Fruit fly (Drosophila melanogaster) whole organism, embryonic: ENCODE data around the gene srp.

Experiments
- Bdp1 ChIP-seq: fragments of 200-800 bp; sonication (Bioruptor generic); optimal IDR thresholded peaks from 3 replicates; lab custom pipeline; 2016; ENCODE audit warnings: missing biosample characterization, missing genetic modification characterization
- CG10979 ChIP-seq: fragments of 200-800 bp; sonication (Bioruptor generic); optimal IDR thresholded peaks from 2 replicates; lab custom pipeline; 2018; ENCODE audit warnings: missing biosample characterization, mild to moderate bottlenecking, missing genetic modification characterization, moderate library complexity
- CG11504 ChIP-seq: fragments of 200-800 bp; sonication (Bioruptor generic); optimal IDR thresholded peaks from 3 replicates; lab custom pipeline; 2019; ENCODE audit warnings: missing biosample characterization, mild to moderate bottlenecking, missing genetic modification characterization, moderate library complexity
- CG11723 ChIP-seq: fragments of 200-800 bp; sonication (Bioruptor generic); optimal IDR thresholded peaks from 2 replicates; lab custom pipeline; 2017; ENCODE audit warnings: missing biosample characterization, mild to moderate bottlenecking, missing genetic modification characterization
- CG12391 ChIP-seq: fragments of 200-800 bp; sonication (Bioruptor generic); optimal IDR thresholded peaks from 3 replicates; lab custom pipeline; 2018; ENCODE audit warnings: missing biosample characterization, mild to moderate bottlenecking, missing genetic modification characterization, moderate library complexity
- CG13296 ChIP-seq: fragments of 200-800 bp; sonication (Bioruptor generic); optimal IDR thresholded peaks from 3 replicates; lab custom pipeline; 2018; ENCODE audit warnings: missing biosample characterization, mild to moderate bottlenecking, missing genetic modification characterization
- CG14441 ChIP-seq: fragments of 200-800 bp; sonication (Bioruptor generic); IDR thresholded peaks from 2 replicates; pipeline ENCODE4 v1.3.6; 2022; ENCODE audit warnings: missing biosample characterization, missing genetic modification characterization
- CG15479 ChIP-seq: fragments of 200-800 bp; sonication (Bioruptor generic); optimal IDR thresholded peaks from 3 replicates; lab custom pipeline; 2019; ENCODE audit warnings: missing biosample characterization, mild to moderate bottlenecking, missing genetic modification characterization, moderate library complexity
- CG1647 ChIP-seq: fragments of 200-800 bp; sonication (Bioruptor generic); optimal IDR thresholded peaks from 3 replicates; lab custom pipeline; 2016; ENCODE audit warnings: missing biosample characterization, missing genetic modification characterization
- CG17361 ChIP-seq: fragments of 200-800 bp; sonication (Bioruptor generic); IDR thresholded peaks from 3 replicates; pipeline ENCODE4 v1.3.6; 2022; ENCODE audit warnings: missing biosample characterization, missing genetic modification characterization
- CG17612 ChIP-seq: fragments of 200-800 bp; sonication (Bioruptor generic); IDR thresholded peaks from 2 replicates; pipeline ENCODE4 v1.3.6; 2022; ENCODE audit warnings: missing biosample characterization, missing genetic modification characterization
- CG18476 ChIP-seq: fragments of 200-800 bp; sonication (Bioruptor generic); optimal IDR thresholded peaks from 2 replicates; lab custom pipeline; 2016; ENCODE audit warnings: missing biosample characterization, mild to moderate bottlenecking, missing genetic modification characterization
- CG30431 ChIP-seq: fragments of 200-800 bp; sonication (Bioruptor generic); optimal IDR thresholded peaks from 2 replicates; lab custom pipeline; 2017; ENCODE audit warnings: missing biosample characterization, missing genetic modification characterization
- CG31224 ChIP-seq: fragments of 200-800 bp; sonication (Bioruptor generic); IDR thresholded peaks from 2 replicates; pipeline ENCODE4 v1.3.6; 2022; ENCODE audit warnings: missing biosample characterization, missing genetic modification characterization
- CG43689 ChIP-seq: fragments of 200-800 bp; sonication (Bioruptor generic); IDR thresholded peaks from 2 replicates; pipeline ENCODE4 v1.3.6; 2022; ENCODE audit warnings: missing biosample characterization, missing genetic modification characterization
- CG4820 ChIP-seq: fragments of 200-800 bp; sonication (Bioruptor generic); optimal IDR thresholded peaks from 3 replicates; lab custom pipeline; 2016; ENCODE audit warnings: missing biosample characterization, missing genetic modification characterization
- CG5953 ChIP-seq: fragments of 200-800 bp; sonication (Bioruptor generic); IDR thresholded peaks from 2 replicates; pipeline ENCODE4 v1.3.6; 2022; ENCODE audit warnings: missing biosample characterization, missing genetic modification characterization
- CG7745 ChIP-seq: fragments of 200-800 bp; sonication (Bioruptor generic); optimal IDR thresholded peaks from 2 replicates; lab custom pipeline; 2018; ENCODE audit warnings: missing biosample characterization, mild to moderate bottlenecking, missing genetic modification characterization, moderate library complexity
- CG7839 ChIP-seq: fragments of 200-800 bp; sonication (Bioruptor generic); optimal IDR thresholded peaks from 3 replicates; lab custom pipeline; 2018; ENCODE audit warnings: missing biosample characterization, mild to moderate bottlenecking, missing genetic modification characterization, moderate library complexity
- CG8388 ChIP-seq: fragments of 200-800 bp; sonication (Bioruptor generic); optimal IDR thresholded peaks from 2 replicates; lab custom pipeline; 2019; ENCODE audit warnings: missing biosample characterization, mild to moderate bottlenecking, missing genetic modification characterization, moderate library complexity
- Chrac-16 ChIP-seq: fragments of 200-800 bp; sonication (Bioruptor generic); optimal IDR thresholded peaks from 3 replicates; lab custom pipeline; 2016; ENCODE audit warnings: missing biosample characterization, missing genetic modification characterization
- D19B ChIP-seq: fragments of 200-800 bp; sonication (Bioruptor generic); optimal IDR thresholded peaks from 2 replicates; lab custom pipeline; 2017; ENCODE audit warnings: missing biosample characterization, mild to moderate bottlenecking, missing genetic modification characterization
- Dbx ChIP-seq: fragments of 200-800 bp; sonication (Bioruptor generic); IDR thresholded peaks from 3 replicates; pipeline ENCODE4 v1.3.6; 2022; ENCODE audit warnings: missing biosample characterization, missing genetic modification characterization
- Dfd ChIP-seq, 2 experiments: fragments of >200 bp; optimal IDR thresholded peaks; 2 replicates each; lab custom pipeline; 2017; ENCODE audit warnings: missing biosample characterization in 2 of 2, missing genetic modification characterization in 2 of 2
- Dip2 ChIP-seq: fragments of 200-800 bp; sonication (Bioruptor generic); IDR thresholded peaks from 2 replicates; pipeline ENCODE4 v1.3.6; 2022; ENCODE audit warnings: missing biosample characterization, missing genetic modification characterization
- Dp ChIP-seq: fragments of 200-800 bp; sonication (Bioruptor generic); optimal IDR thresholded peaks from 2 replicates; lab custom pipeline; 2018; ENCODE audit warnings: missing biosample characterization, mild to moderate bottlenecking, missing genetic modification characterization, moderate library complexity
- Ets65A ChIP-seq: fragments of 200-800 bp; sonication (Bioruptor generic); peaks from one replicate; lab custom pipeline; 2016; ENCODE audit warnings: missing biosample characterization, missing genetic modification characterization
- GATAe ChIP-seq: fragments of 200-800 bp; sonication (Bioruptor generic); conservative IDR thresholded peaks from 2 replicates; pipeline ENCODE4 v1.3.6; 2022; ENCODE audit warnings: missing biosample characterization, missing genetic modification characterization
- Hey ChIP-seq: fragments of 200-800 bp; sonication (Bioruptor generic); optimal IDR thresholded peaks from 3 replicates; lab custom pipeline; 2018; ENCODE audit warnings: missing biosample characterization, mild to moderate bottlenecking, missing genetic modification characterization
- HmgD ChIP-seq: fragments of 200-800 bp; sonication (Bioruptor generic); optimal IDR thresholded peaks from 3 replicates; lab custom pipeline; 2016; ENCODE audit warnings: missing biosample characterization, missing genetic modification characterization
- Hr51 ChIP-seq, 2 experiments: fragments of 200-800 bp; sonication (Bioruptor generic); optimal IDR thresholded peaks; 2 replicates in 1 of 2; 3 replicates in 1 of 2; lab custom pipeline; 2016 to 2018; ENCODE audit warnings: missing biosample characterization in 2 of 2, missing genetic modification characterization in 2 of 2, mild to moderate bottlenecking in 1 of 2, moderate library complexity in 1 of 2
- Med ChIP-seq: fragments of 200-800 bp; sonication (Bioruptor generic); peaks from one replicate; lab custom pipeline; 2016; ENCODE audit warnings: missing biosample characterization, missing genetic modification characterization, mild to moderate bottlenecking, inconsistent platforms, moderate library complexity
- Ravus ChIP-seq: fragments of 200-800 bp; sonication (Bioruptor generic); IDR thresholded peaks from 2 replicates; pipeline ENCODE4 v1.3.6; 2022; ENCODE audit warnings: missing biosample characterization, missing genetic modification characterization
- Rx ChIP-seq: fragments of 200-800 bp; sonication (Bioruptor generic); IDR thresholded peaks from 2 replicates; pipeline ENCODE4 v1.3.6; 2022; ENCODE audit warnings: missing biosample characterization, missing genetic modification characterization
- Sox102F ChIP-seq: fragments of 200-800 bp; sonication (Bioruptor generic); optimal IDR thresholded peaks from 2 replicates; lab custom pipeline; 2018; ENCODE audit warnings: missing biosample characterization, mild to moderate bottlenecking, missing genetic modification characterization, moderate library complexity
- amos ChIP-seq: fragments of 200-800 bp; sonication (Bioruptor generic); IDR thresholded peaks from 2 replicates; pipeline ENCODE4 v1.3.6; 2022; ENCODE audit warnings: missing biosample characterization, missing genetic modification characterization; ENCODE audit not compliant: partially characterized antibody
- ash1 ChIP-seq: fragments of 200-800 bp; sonication (Bioruptor generic); optimal IDR thresholded peaks from 2 replicates; lab custom pipeline; 2018; ENCODE audit warnings: missing biosample characterization, mild to moderate bottlenecking, missing genetic modification characterization
- az2 ChIP-seq: fragments of 200-800 bp; sonication (Bioruptor generic); optimal IDR thresholded peaks from 3 replicates; lab custom pipeline; 2016; ENCODE audit warnings: missing biosample characterization, missing genetic modification characterization
- croc ChIP-seq: fragments of 200-800 bp; sonication (Bioruptor generic); conservative IDR thresholded peaks from 3 replicates; pipeline ENCODE4 v1.3.6; 2022; ENCODE audit warnings: missing biosample characterization, missing genetic modification characterization
- en ChIP-seq: fragments of 200-800 bp; sonication (Bioruptor generic); optimal IDR thresholded peaks from 2 replicates; lab custom pipeline; 2016; ENCODE audit warnings: missing biosample characterization, missing genetic modification characterization
- eyg ChIP-seq: fragments of 200-800 bp; sonication (Bioruptor generic); optimal IDR thresholded peaks from 3 replicates; lab custom pipeline; 2016; ENCODE audit warnings: missing biosample characterization, missing genetic modification characterization
- ftz-f1 ChIP-seq: fragments of 200-800 bp; sonication (Bioruptor generic); optimal IDR thresholded peaks from 2 replicates; lab custom pipeline; 2016; ENCODE audit warnings: missing biosample characterization, missing genetic modification characterization
- gce ChIP-seq: fragments of 200-800 bp; sonication (Bioruptor generic); IDR thresholded peaks from 3 replicates; pipeline ENCODE4 v1.3.6; 2022; ENCODE audit warnings: missing biosample characterization, missing genetic modification characterization
- gem ChIP-seq: fragments of 200-800 bp; sonication (Bioruptor generic); optimal IDR thresholded peaks from 2 replicates; lab custom pipeline; 2019; ENCODE audit warnings: missing biosample characterization, mild to moderate bottlenecking, missing genetic modification characterization, moderate library complexity
- ken ChIP-seq: fragments of 200-800 bp; sonication (Bioruptor generic); IDR thresholded peaks from 3 replicates; pipeline ENCODE4 v1.3.6; 2022; ENCODE audit warnings: missing biosample characterization, missing genetic modification characterization
- odd ChIP-seq: fragments of 200-800 bp; sonication (Bioruptor generic); optimal IDR thresholded peaks from 2 replicates; lab custom pipeline; 2017; ENCODE audit warnings: missing biosample characterization, mild to moderate bottlenecking, missing genetic modification characterization
- sens-2 ChIP-seq: fragments of 200-800 bp; sonication (Bioruptor generic); IDR thresholded peaks from 2 replicates; pipeline ENCODE4 v1.3.6; 2022; ENCODE audit warnings: missing biosample characterization, missing genetic modification characterization
- sim ChIP-seq: fragments of 200-800 bp; sonication (Bioruptor generic); IDR thresholded peaks from 2 replicates; pipeline ENCODE4 v1.3.6; 2022; ENCODE audit warnings: missing biosample characterization, missing genetic modification characterization
- tin ChIP-seq: fragments of 200-800 bp; sonication (Bioruptor generic); optimal IDR thresholded peaks from 3 replicates; lab custom pipeline; 2016; ENCODE audit warnings: missing biosample characterization, missing genetic modification characterization
- tll ChIP-seq, 2 experiments: fragments of 200-800 bp in 1 of 2; fragments of >200 bp in 1 of 2; sonication (Bioruptor generic) in 1 of 2; optimal IDR thresholded peaks; 2 replicates each; lab custom pipeline; 2017 to 2019; ENCODE audit warnings: missing biosample characterization in 2 of 2, missing genetic modification characterization in 2 of 2, mild to moderate bottlenecking in 1 of 2, moderate library complexity in 1 of 2
- tx ChIP-seq: fragments of 200-800 bp; sonication (Bioruptor generic); optimal IDR thresholded peaks from 2 replicates; lab custom pipeline; 2016; ENCODE audit warnings: missing biosample characterization, missing genetic modification characterization

srp gene

DNA sequence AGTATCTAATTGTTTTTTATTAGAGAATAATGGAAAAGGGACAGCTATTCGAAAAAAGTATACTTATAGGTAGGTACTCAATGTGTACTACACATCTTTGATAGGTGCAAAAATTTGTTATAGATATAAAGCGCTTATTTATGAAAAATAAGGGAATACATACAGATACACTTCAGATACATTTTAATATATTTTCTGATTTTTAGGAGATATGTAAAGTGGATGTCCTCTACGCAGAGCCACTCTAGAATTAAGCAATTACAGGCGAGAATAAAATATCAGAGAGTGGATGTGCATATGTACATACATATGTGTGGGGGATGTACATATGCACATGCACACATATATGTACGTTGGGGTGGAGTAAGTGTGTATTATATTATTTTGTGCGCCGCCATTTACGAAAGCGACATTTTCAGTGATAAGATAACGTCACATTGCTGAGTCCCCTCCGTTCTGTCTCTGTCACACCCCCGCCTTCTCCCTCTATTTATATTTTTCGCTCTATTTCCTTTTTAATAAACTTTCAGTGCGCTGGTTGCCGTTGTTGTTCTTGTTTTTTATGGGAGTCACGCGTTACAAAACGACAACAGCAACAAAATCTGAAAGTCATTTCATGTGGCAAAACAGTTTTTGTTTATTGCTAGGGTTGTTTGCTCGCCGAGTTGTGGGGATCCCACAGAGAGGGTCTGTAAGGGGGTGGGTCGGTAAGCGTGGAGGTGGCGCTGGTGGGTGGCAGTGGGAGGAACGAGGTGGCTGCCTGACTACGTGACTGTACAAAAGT, 18.9 kb downstream of the srp start:
- TF ChIP-seq Med (GFP tag; lab: Kevin White, UChicago) (peak; percentile 85), ftz-f1 (GFP tag; lab: Kevin White, UChicago) (no peak), Dip2 (GFP tag; lab: Robert Waterston, UW) (no peak), Sox102F (GFP tag; lab: Kevin White, UChicago) (no peak), az2 (GFP tag; lab: Kevin White, UChicago) (no peak), CG18476 (no peak), gce (GFP tag; lab: Robert Waterston, UW) (no peak), sim (GFP tag; lab: Robert Waterston, UW) (no peak), CG12391 (tag; lab: Kevin White, UChicago) (no peak), odd (no peak), tin (no peak), CG11504 (no peak), sens-2 (GFP tag; lab: Robert Waterston, UW) (no peak), Hey (tag; lab: Kevin White, UChicago) (peak; percentile 80), CG43689 (GFP tag; lab: Robert Waterston, UW) (no peak), D19B (no peak), tx (no peak), tll (GFP tag; optimal IDR thresholded peaks at IDR 0.05; lab: Kevin White, UChicago) (no peak), CG10979 (tag; lab: Kevin White, UChicago) (no peak), CG31224 (GFP tag; lab: Robert Waterston, UW) (no peak), CG5953 (GFP tag; lab: Robert Waterston, UW) (no peak), Ravus (GFP tag; lab: Robert Waterston, UW) (no peak), CG4820 (GFP tag; lab: Kevin White, UChicago) (no peak), ash1 (GFP tag; lab: Kevin White, UChicago) (peak; percentile 36), eyg (no peak), CG13296 (GFP tag; lab: Kevin White, UChicago) (peak; percentile 67), Chrac-16 (no peak), CG7745 (tag; lab: Kevin White, UChicago) (no peak), CG11723 (GFP tag; lab: Kevin White, UChicago) (no peak), CG30431 (GFP tag; lab: Kevin White, UChicago) (no peak), gem (tag; lab: Kevin White, UChicago) (peak; percentile 2), Dp (GFP tag; lab: Kevin White, UChicago) (no peak), Ets65A (GFP tag; lab: Kevin White, UChicago) (peak; percentile 7), HmgD (no peak), Hr51 (GFP tag; optimal IDR thresholded peaks at IDR 0.05; lab: Kevin White, UChicago) (no peak), CG17612 (GFP tag; lab: Robert Waterston, UW) (no peak), Rx (GFP tag; lab: Robert Waterston, UW) (no peak), GATAe (GFP tag; lab: Robert Waterston, UW) (peak; percentile 98), amos (GFP tag; lab: Robert Waterston, UW) (no peak), CG14441 (no peak), Dfd (GFP tag; optimal IDR thresholded peaks at IDR 0.05; lab: Kevin White, UChicago) (no peak), croc (no peak), Bdp1 (no peak), CG17361 (GFP tag; lab: Robert Waterston, UW) (no peak), en (GFP tag; lab: Kevin White, UChicago) (no peak), Dbx (0 out of 3 replicates have a peak, but pooled peaks have one; percentile 7), CG7839 (tag; lab: Kevin White, UChicago) (no peak), ken (GFP tag; lab: Robert Waterston, UW) (no peak), CG1647 (GFP tag; lab: Kevin White, UChicago) (no peak), CG8388 (GFP tag; lab: Kevin White, UChicago) (no peak), CG15479 (no peak)
